Fruit fly (Drosophila melanogaster): ENCODE data around the gene Zif.

The Zif gene

DNA sequence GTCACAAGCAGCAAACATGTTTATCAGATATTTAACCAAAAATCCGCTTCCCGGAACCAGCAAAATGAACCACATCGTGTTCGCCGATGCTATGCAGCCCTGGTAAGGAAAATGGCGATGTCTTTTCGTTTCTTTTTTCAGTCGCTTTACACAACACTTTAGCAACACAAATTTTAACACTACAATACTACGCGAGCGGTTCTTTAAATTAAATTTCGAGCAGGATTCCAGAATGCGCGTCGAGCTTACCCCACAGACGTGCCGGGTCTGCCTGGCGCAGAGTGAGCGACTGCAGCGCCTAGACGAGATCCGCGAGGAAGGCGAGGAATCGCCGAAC, at the start of gene Zif:
Gene Zif (plus strand): TSS at position 34 of the 337 bp plus-strand sequence.
- TF ChIP-seq gl (tag; optimal IDR thresholded peaks at IDR 0.05): peak; percentile 30
- peak; percentile 26; the same call in 1 of the 2 replicates for TF ChIP-seq CG32121 (GFP tag; IDR thresholded peaks at IDR 0.05)
- TF ChIP-seq CG34367 (tag; optimal IDR thresholded peaks at IDR 0.05): no peak
- TF ChIP-seq CG8301 (tag; optimal IDR thresholded peaks at IDR 0.05): no peak
- TF ChIP-seq CG4496 (GFP tag; IDR thresholded peaks at IDR 0.05): peak; percentile 76
- peak; percentile 46 for TF ChIP-seq Snoo (tag; optimal IDR thresholded peaks at IDR 0.05)
- no peak for TF ChIP-seq fd96Ca (GFP tag; IDR thresholded peaks at IDR 0.05)

DNA sequence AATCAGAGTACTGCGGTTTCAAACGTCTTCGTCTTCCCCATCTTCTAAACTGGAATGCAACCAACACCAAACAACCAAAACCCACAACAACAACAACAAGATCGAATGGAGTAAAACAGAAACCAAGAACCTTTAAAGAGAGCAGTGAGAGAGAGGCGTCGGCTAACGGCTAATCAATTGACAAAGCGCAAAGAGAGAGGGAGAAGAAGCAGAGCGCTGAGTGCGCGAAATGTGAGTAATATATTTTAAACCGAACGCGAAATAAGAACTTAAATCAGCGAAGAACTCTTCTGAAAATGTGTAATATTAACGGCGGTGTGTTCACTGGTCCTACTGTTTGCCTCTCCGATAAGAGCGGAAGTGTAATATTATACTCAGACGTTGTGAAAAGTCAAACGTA, 49.3 kb upstream of the Zif start:
- TF ChIP-seq CG32121 (GFP tag; IDR thresholded peaks at IDR 0.05) (no peak), CG14655 (GFP tag; optimal IDR thresholded peaks at IDR 0.05) (no peak), fd96Ca (GFP tag; IDR thresholded peaks at IDR 0.05) (no peak), CG15710 (tag; optimal IDR thresholded peaks at IDR 0.05) (no peak), CG17806 (tag; optimal IDR thresholded peaks at IDR 0.05) (no peak), Snoo (tag; optimal IDR thresholded peaks at IDR 0.05) (no peak), EcR (GFP tag; optimal IDR thresholded peaks at IDR 0.05) (no peak), Pif1B (GFP tag; optimal IDR thresholded peaks at IDR 0.05) (no peak), CG9948 (tag; optimal IDR thresholded peaks at IDR 0.05) (no peak), gl (tag; optimal IDR thresholded peaks at IDR 0.05) (no peak), CG8159 (tag; optimal IDR thresholded peaks at IDR 0.05) (no peak), Ets98B (GFP tag; IDR thresholded peaks at IDR 0.05) (no peak), CG12605 (GFP tag; IDR thresholded peaks at IDR 0.05) (no peak)

dm6 chr3R:6408467-6408866, 48.4 kb upstream of the Zif start:
- TF ChIP-seq fd96Ca (GFP tag; IDR thresholded peaks at IDR 0.05): no peak
- no peak for TF ChIP-seq CG9948 (tag; optimal IDR thresholded peaks at IDR 0.05)
- no peak for TF ChIP-seq EcR (GFP tag; optimal IDR thresholded peaks at IDR 0.05)
- no peak for TF ChIP-seq CG4496 (GFP tag; IDR thresholded peaks at IDR 0.05)
- no peak for TF ChIP-seq CG12605 (GFP tag; IDR thresholded peaks at IDR 0.05)
- no peak for TF ChIP-seq CG13204 (GFP tag; optimal IDR thresholded peaks at IDR 0.05)
- no peak for TF ChIP-seq Ets98B (GFP tag; IDR thresholded peaks at IDR 0.05)
- no peak for TF ChIP-seq CG10348 (GFP tag; IDR thresholded peaks at IDR 0.05)
- TF ChIP-seq rn (GFP tag; IDR thresholded peaks at IDR 0.05): no peak
- no peak for TF ChIP-seq CG8301 (tag; optimal IDR thresholded peaks at IDR 0.05)
- TF ChIP-seq CG32121 (GFP tag; IDR thresholded peaks at IDR 0.05): no peak
- no peak for TF ChIP-seq CG34367 (tag; optimal IDR thresholded peaks at IDR 0.05)
- TF ChIP-seq D1 (tag; optimal IDR thresholded peaks at IDR 0.05): no peak
- no peak for TF ChIP-seq Pif1B (GFP tag; optimal IDR thresholded peaks at IDR 0.05)
- TF ChIP-seq CG15710 (tag; optimal IDR thresholded peaks at IDR 0.05): no peak
- TF ChIP-seq Snoo (tag; optimal IDR thresholded peaks at IDR 0.05): no peak
- TF ChIP-seq CG17806 (tag; optimal IDR thresholded peaks at IDR 0.05): no peak

dm6 chr3R:6409153-6409571, 47.7 kb upstream of the Zif start:
- peak; percentile 76 for TF ChIP-seq gl (tag; optimal IDR thresholded peaks at IDR 0.05)
- TF ChIP-seq EcR (GFP tag; optimal IDR thresholded peaks at IDR 0.05): peak; percentile 95
- TF ChIP-seq CG8159 (tag; optimal IDR thresholded peaks at IDR 0.05): peak; percentile 27
- peak; percentile 10 for TF ChIP-seq Pif1A (GFP tag; optimal IDR thresholded peaks at IDR 0.05)
- TF ChIP-seq rn (GFP tag; IDR thresholded peaks at IDR 0.05): no peak
- peak; percentile 72 for TF ChIP-seq CG13204 (GFP tag; optimal IDR thresholded peaks at IDR 0.05)
- TF ChIP-seq fd96Ca (GFP tag; IDR thresholded peaks at IDR 0.05): peak; percentile 64; the same call in 1 of the 3 replicates
- TF ChIP-seq CG12605 (GFP tag; IDR thresholded peaks at IDR 0.05): peak; percentile 62
- peak; percentile 26 for TF ChIP-seq CG14655 (GFP tag; optimal IDR thresholded peaks at IDR 0.05)
- TF ChIP-seq Ets98B (GFP tag; IDR thresholded peaks at IDR 0.05): peak; percentile 50
- no peak for TF ChIP-seq CG17806 (tag; optimal IDR thresholded peaks at IDR 0.05)
- peak; percentile 46; the same call in 2 of the 3 replicates for TF ChIP-seq CG4496 (GFP tag; IDR thresholded peaks at IDR 0.05)
- TF ChIP-seq CG8301 (tag; optimal IDR thresholded peaks at IDR 0.05): peak; percentile 16
- peak; percentile 22 for TF ChIP-seq Pif1B (GFP tag; optimal IDR thresholded peaks at IDR 0.05)
- TF ChIP-seq D1 (tag; optimal IDR thresholded peaks at IDR 0.05): no peak
- no peak for TF ChIP-seq Snoo (tag; optimal IDR thresholded peaks at IDR 0.05)
- peak; percentile 53 for TF ChIP-seq CG32121 (GFP tag; IDR thresholded peaks at IDR 0.05)
- peak; percentile 10 for TF ChIP-seq CG34367 (tag; optimal IDR thresholded peaks at IDR 0.05)
- TF ChIP-seq CG15710 (tag; optimal IDR thresholded peaks at IDR 0.05): peak; percentile 29
- TF ChIP-seq CG10348 (GFP tag; IDR thresholded peaks at IDR 0.05): no peak
- TF ChIP-seq CG9948 (tag; optimal IDR thresholded peaks at IDR 0.05): no peak

DNA sequence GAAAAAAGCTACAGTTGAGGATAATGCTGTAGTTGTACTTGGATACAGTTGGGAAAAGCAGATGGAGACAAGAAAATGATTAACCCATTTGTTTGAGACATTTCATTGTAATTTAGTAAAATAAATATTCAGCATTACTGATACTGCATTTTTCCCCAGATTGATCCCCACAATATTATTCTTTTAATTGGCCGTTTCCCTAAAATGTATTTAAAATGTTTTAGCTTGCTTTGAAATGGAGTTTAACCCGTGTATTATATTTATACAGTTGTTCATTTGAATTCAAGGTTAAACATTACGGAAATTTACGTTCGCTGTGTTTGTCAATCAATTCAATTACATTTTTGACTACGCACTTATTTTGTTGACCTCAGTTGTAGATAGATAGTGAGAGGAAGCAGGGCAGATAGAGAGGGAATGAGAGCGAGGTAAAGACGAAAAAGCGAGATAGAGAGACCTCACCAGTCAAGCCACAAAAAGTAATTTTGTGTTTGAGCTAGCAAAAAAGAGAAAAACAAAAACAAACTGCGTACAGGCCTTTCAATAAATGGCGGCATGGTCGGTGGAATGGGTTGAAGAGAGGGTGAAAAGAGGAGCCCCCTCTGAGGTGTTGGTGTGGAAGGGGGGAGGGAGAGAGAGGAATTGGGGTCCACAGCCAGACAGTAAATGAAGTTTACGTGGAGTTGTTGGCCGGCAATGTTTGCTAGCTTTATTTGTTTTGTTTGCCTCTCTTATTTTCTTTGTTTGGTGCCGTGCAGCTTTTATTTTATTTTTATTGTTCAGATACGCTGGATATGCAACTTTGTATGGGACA, 46.3 kb upstream of the Zif start:
- TF ChIP-seq CG17806 (tag; optimal IDR thresholded peaks at IDR 0.05) (peak; percentile 76), CG9948 (tag; optimal IDR thresholded peaks at IDR 0.05) (peak; percentile 85), CG4496 (GFP tag; IDR thresholded peaks at IDR 0.05) (peak; percentile 65), EcR (GFP tag; optimal IDR thresholded peaks at IDR 0.05) (peak; percentile 95), CG13204 (GFP tag; optimal IDR thresholded peaks at IDR 0.05) (peak; percentile 80), fd96Ca (GFP tag; IDR thresholded peaks at IDR 0.05) (peak; percentile 82), rn (GFP tag; IDR thresholded peaks at IDR 0.05) (peak; percentile 4; the same call in 1 of the 2 replicates), CG34367 (tag; optimal IDR thresholded peaks at IDR 0.05) (peak; percentile 63), Pif1B (GFP tag; optimal IDR thresholded peaks at IDR 0.05) (peak; percentile 67), CG10348 (GFP tag; IDR thresholded peaks at IDR 0.05) (0 out of 2 replicates have a peak, but pooled peaks have one; percentile 6), CG14655 (GFP tag; optimal IDR thresholded peaks at IDR 0.05) (peak; percentile 91), CG15710 (tag; optimal IDR thresholded peaks at IDR 0.05) (peak; percentile 75), Pif1A (GFP tag; optimal IDR thresholded peaks at IDR 0.05) (peak; percentile 71), CG8301 (tag; optimal IDR thresholded peaks at IDR 0.05) (peak; percentile 87), Ets98B (GFP tag; IDR thresholded peaks at IDR 0.05) (peak; percentile 70), Snoo (tag; optimal IDR thresholded peaks at IDR 0.05) (peak; percentile 71), gl (tag; optimal IDR thresholded peaks at IDR 0.05) (peak; percentile 90), CG8159 (tag; optimal IDR thresholded peaks at IDR 0.05) (peak; percentile 86), CG32121 (GFP tag; IDR thresholded peaks at IDR 0.05) (peak; percentile 47), D1 (tag; optimal IDR thresholded peaks at IDR 0.05) (peak; percentile 83), CG12605 (GFP tag; IDR thresholded peaks at IDR 0.05) (peak; percentile 79)
